Fruit fly (Drosophila melanogaster) whole organism, embryonic: ENCODE data around the gene CG11617.

Source experiments
- Adf1 ChIP-seq: fragments of 200-800 bp; sonication (Bioruptor generic); IDR thresholded peaks from 2 replicates; pipeline ENCODE4 v1.3.6; 2022; ENCODE audit warnings: missing biosample characterization, missing genetic modification characterization
- Antp ChIP-seq: fragments of 200-800 bp; sonication (Bioruptor generic); optimal IDR thresholded peaks from 3 replicates; lab custom pipeline; 2016; ENCODE audit warnings: missing biosample characterization, missing genetic modification characterization
- B-H2 ChIP-seq: fragments of 200-800 bp; sonication (Bioruptor generic); optimal IDR thresholded peaks from 2 replicates; lab custom pipeline; 2018; ENCODE audit warnings: missing biosample characterization, mild to moderate bottlenecking, missing genetic modification characterization
- Blimp-1 ChIP-seq: fragments of 200-800 bp; sonication (Bioruptor generic); optimal IDR thresholded peaks from 3 replicates; lab custom pipeline; 2018; ENCODE audit warnings: missing biosample characterization, missing genetic modification characterization, mild to moderate bottlenecking, moderate library complexity, missing genetic modification reagents
- BtbVII ChIP-seq: fragments of 200-800 bp; sonication (Bioruptor generic); optimal IDR thresholded peaks from 3 replicates; lab custom pipeline; 2017; ENCODE audit warnings: missing biosample characterization, mild to moderate bottlenecking, missing genetic modification characterization
- C15 ChIP-seq: fragments of 200-800 bp; sonication (Bioruptor generic); IDR thresholded peaks from 3 replicates; pipeline ENCODE4 v1.3.6; 2022; ENCODE audit warnings: missing biosample characterization, missing genetic modification characterization
- CG10209 ChIP-seq: fragments of 200-800 bp; sonication (Bioruptor generic); optimal IDR thresholded peaks from 3 replicates; lab custom pipeline; 2017; ENCODE audit warnings: missing biosample characterization, mild to moderate bottlenecking, missing genetic modification characterization, missing genetic modification reagents
- CG10431 ChIP-seq: fragments of 200-800 bp; sonication (Bioruptor generic); optimal IDR thresholded peaks from 3 replicates; lab custom pipeline; 2018; ENCODE audit warnings: missing biosample characterization, mild to moderate bottlenecking, missing genetic modification characterization
- CG10543 ChIP-seq: fragments of 200-800 bp; sonication (Bioruptor generic); optimal IDR thresholded peaks from 3 replicates; lab custom pipeline; 2017; ENCODE audit warnings: missing biosample characterization, mild to moderate bottlenecking, missing genetic modification characterization, moderate library complexity
- CG12299 ChIP-seq: fragments of 200-800 bp; sonication (Bioruptor generic); optimal IDR thresholded peaks from 2 replicates; lab custom pipeline; 2018; ENCODE audit warnings: missing biosample characterization, mild to moderate bottlenecking, missing genetic modification characterization
- CG17612 ChIP-seq: fragments of 200-800 bp; sonication (Bioruptor generic); IDR thresholded peaks from 2 replicates; pipeline ENCODE4 v1.3.6; 2022; ENCODE audit warnings: missing biosample characterization, missing genetic modification characterization
- CG3847 ChIP-seq: fragments of 200-800 bp; sonication (Bioruptor generic); IDR thresholded peaks from 2 replicates; pipeline ENCODE4 v1.3.6; 2022; ENCODE audit warnings: missing biosample characterization, missing genetic modification characterization
- CG5953 ChIP-seq: fragments of 200-800 bp; sonication (Bioruptor generic); IDR thresholded peaks from 2 replicates; pipeline ENCODE4 v1.3.6; 2022; ENCODE audit warnings: missing biosample characterization, missing genetic modification characterization
- CG6654 ChIP-seq: fragments of 200-800 bp; sonication (Bioruptor generic); optimal IDR thresholded peaks from 2 replicates; lab custom pipeline; 2017; ENCODE audit warnings: missing biosample characterization, mild to moderate bottlenecking, missing genetic modification characterization
- CG6791 ChIP-seq: fragments of 200-800 bp; sonication (Bioruptor generic); IDR thresholded peaks from 3 replicates; pipeline ENCODE4 v1.3.6; 2022; ENCODE audit warnings: missing biosample characterization, missing genetic modification characterization; ENCODE audit not compliant: partially characterized antibody
- CG8290 ChIP-seq, 3 experiments: fragments of 200-800 bp; sonication (Bioruptor generic); optimal IDR thresholded peaks; 2 replicates each; lab custom pipeline; 2016 to 2019; ENCODE audit warnings: missing biosample characterization in 3 of 3, missing genetic modification characterization in 3 of 3, mild to moderate bottlenecking in 2 of 3, moderate library complexity in 1 of 3
- CG9727 ChIP-seq: fragments of 200-800 bp; sonication (Bioruptor generic); optimal IDR thresholded peaks from 3 replicates; lab custom pipeline; 2017; ENCODE audit warnings: missing biosample characterization, mild to moderate bottlenecking, missing genetic modification characterization
- Camta ChIP-seq: fragments of 200-800 bp; sonication (Bioruptor generic); optimal IDR thresholded peaks from 2 replicates; lab custom pipeline; 2016; ENCODE audit warnings: missing biosample characterization, missing genetic modification characterization
- D19B ChIP-seq: fragments of 200-800 bp; sonication (Bioruptor generic); optimal IDR thresholded peaks from 2 replicates; lab custom pipeline; 2017; ENCODE audit warnings: missing biosample characterization, mild to moderate bottlenecking, missing genetic modification characterization
- Deaf1 ChIP-seq: fragments of 200-800 bp; optimal IDR thresholded peaks from 3 replicates; lab custom pipeline; 2019; ENCODE audit warnings: missing biosample characterization, mild to moderate bottlenecking, missing genetic modification characterization, moderate library complexity
- Dref ChIP-seq: fragments of 200-800 bp; sonication (Bioruptor generic); IDR thresholded peaks from 2 replicates; pipeline ENCODE4 v1.3.6; 2022; ENCODE audit warnings: missing biosample characterization, missing genetic modification characterization
- GATAe ChIP-seq: fragments of 200-800 bp; sonication (Bioruptor generic); conservative IDR thresholded peaks from 2 replicates; pipeline ENCODE4 v1.3.6; 2022; ENCODE audit warnings: missing biosample characterization, missing genetic modification characterization
- HLH3B ChIP-seq: fragments of 200-800 bp; sonication (Bioruptor generic); IDR thresholded peaks from 2 replicates; pipeline ENCODE4 v1.3.6; 2022; ENCODE audit warnings: missing biosample characterization, missing genetic modification characterization
- HLHmδ ChIP-seq: fragments of 200-800 bp; sonication (Bioruptor generic); optimal IDR thresholded peaks from 2 replicates; lab custom pipeline; 2018; ENCODE audit warnings: missing biosample characterization, mild to moderate bottlenecking, missing genetic modification characterization, moderate library complexity
- HmgD ChIP-seq: fragments of 200-800 bp; sonication (Bioruptor generic); optimal IDR thresholded peaks from 3 replicates; lab custom pipeline; 2016; ENCODE audit warnings: missing biosample characterization, missing genetic modification characterization
- Lim3 ChIP-seq: fragments of 200-800 bp; sonication (Bioruptor generic); IDR thresholded peaks from 2 replicates; pipeline ENCODE4 v1.3.6; 2022; ENCODE audit warnings: missing biosample characterization, missing genetic modification characterization
- Pdp1 ChIP-seq, 2 experiments: fragments of 200-800 bp; sonication (Bioruptor generic); optimal IDR thresholded peaks; 3 replicates each; lab custom pipeline; 2016; ENCODE audit warnings: missing biosample characterization in 2 of 2, missing genetic modification characterization in 2 of 2, mild to moderate bottlenecking in 1 of 2, moderate library complexity in 1 of 2
- Rfx ChIP-seq: fragments of 200-800 bp; sonication (Bioruptor generic); IDR thresholded peaks from 2 replicates; pipeline ENCODE4 v1.3.6; 2022; ENCODE audit warnings: missing biosample characterization, missing genetic modification characterization
- Scr ChIP-seq: fragments of 200-800 bp; sonication (Bioruptor generic); IDR thresholded peaks from 2 replicates; pipeline ENCODE4 v1.3.6; 2022; ENCODE audit warnings: missing biosample characterization, missing genetic modification characterization; ENCODE audit not compliant: partially characterized antibody
- Sin3A ChIP-seq: fragments of >200 bp; optimal IDR thresholded peaks from 2 replicates; lab custom pipeline; 2018
- Sox102F ChIP-seq: fragments of 200-800 bp; sonication (Bioruptor generic); optimal IDR thresholded peaks from 2 replicates; lab custom pipeline; 2018; ENCODE audit warnings: missing biosample characterization, mild to moderate bottlenecking, missing genetic modification characterization, moderate library complexity
- Sry-β ChIP-seq: fragments of 200-800 bp; sonication (Bioruptor generic); optimal IDR thresholded peaks from 2 replicates; lab custom pipeline; 2018; ENCODE audit warnings: missing biosample characterization, mild to moderate bottlenecking, missing genetic modification characterization, moderate library complexity
- Sry-δ ChIP-seq: fragments of 200-800 bp; sonication (Bioruptor generic); optimal IDR thresholded peaks from 2 replicates; lab custom pipeline; 2016; ENCODE audit warnings: missing biosample characterization, missing genetic modification characterization
- abd-A ChIP-seq: fragments of 200-800 bp; sonication (Bioruptor generic); optimal IDR thresholded peaks from 3 replicates; lab custom pipeline; 2019; ENCODE audit warnings: missing biosample characterization, mild to moderate bottlenecking, missing genetic modification characterization, moderate library complexity
- bigmax ChIP-seq: fragments of 200-800 bp; sonication (Bioruptor generic); optimal IDR thresholded peaks from 2 replicates; lab custom pipeline; 2018; ENCODE audit warnings: missing biosample characterization, mild to moderate bottlenecking, missing genetic modification characterization
- bsh ChIP-seq, 2 experiments: fragments of 200-800 bp; sonication (Bioruptor generic); optimal IDR thresholded peaks; 2 replicates each; lab custom pipeline; 2017 to 2018; ENCODE audit warnings: mild to moderate bottlenecking in 2 of 2, missing biosample characterization in 2 of 2, missing genetic modification characterization in 2 of 2, moderate library complexity in 1 of 2
- dmrt11E ChIP-seq: fragments of 200-800 bp; sonication (Bioruptor generic); optimal IDR thresholded peaks from 3 replicates; lab custom pipeline; 2018; ENCODE audit warnings: missing biosample characterization, mild to moderate bottlenecking, missing genetic modification characterization, moderate library complexity
- emc ChIP-seq: fragments of 200-800 bp; sonication (Bioruptor generic); optimal IDR thresholded peaks from 2 replicates; lab custom pipeline; 2016; ENCODE audit warnings: missing biosample characterization, missing genetic modification characterization
- fd3F ChIP-seq: fragments of 200-800 bp; sonication (Bioruptor generic); optimal IDR thresholded peaks from 2 replicates; lab custom pipeline; 2018; ENCODE audit warnings: missing biosample characterization, mild to moderate bottlenecking, missing genetic modification characterization, moderate library complexity
- fru ChIP-seq: fragments of >200 bp; optimal IDR thresholded peaks from 2 replicates; lab custom pipeline; 2017
- ftz-f1 ChIP-seq: fragments of 200-800 bp; sonication (Bioruptor generic); optimal IDR thresholded peaks from 2 replicates; lab custom pipeline; 2016; ENCODE audit warnings: missing biosample characterization, missing genetic modification characterization
- gcm ChIP-seq: fragments of 200-800 bp; sonication (Bioruptor generic); optimal IDR thresholded peaks from 2 replicates; lab custom pipeline; 2019; ENCODE audit warnings: missing biosample characterization, mild to moderate bottlenecking, missing genetic modification characterization, moderate library complexity
- hbn ChIP-seq: fragments of 200-800 bp; sonication (Bioruptor generic); IDR thresholded peaks from 2 replicates; pipeline ENCODE4 v1.3.6; 2022; ENCODE audit warnings: missing biosample characterization, missing genetic modification characterization; ENCODE audit not compliant: partially characterized antibody
- onecut ChIP-seq: fragments of 200-800 bp; sonication (Bioruptor generic); IDR thresholded peaks from 2 replicates; pipeline ENCODE4 v1.3.6; 2022; ENCODE audit warnings: missing biosample characterization, missing genetic modification characterization
- p53 ChIP-seq: fragments of 200-800 bp; sonication (Bioruptor generic); optimal IDR thresholded peaks from 2 replicates; lab custom pipeline; 2016; ENCODE audit warnings: missing biosample characterization, missing genetic modification characterization
- peb ChIP-seq: fragments of 200-800 bp; sonication (Bioruptor generic); IDR thresholded peaks from 2 replicates; pipeline ENCODE4 v1.3.6; 2022; ENCODE audit warnings: missing biosample characterization, missing genetic modification characterization
- sd ChIP-seq: fragments of 200-800 bp; sonication (Bioruptor generic); optimal IDR thresholded peaks from 3 replicates; lab custom pipeline; 2018; ENCODE audit warnings: missing biosample characterization, mild to moderate bottlenecking, missing genetic modification characterization, moderate library complexity
- seq ChIP-seq: fragments of 200-800 bp; sonication (Bioruptor generic); IDR thresholded peaks from 2 replicates; pipeline ENCODE4 v1.3.6; 2022; ENCODE audit warnings: missing biosample characterization, missing genetic modification characterization
- unpg ChIP-seq: fragments of 200-800 bp; sonication (Bioruptor generic); optimal IDR thresholded peaks from 3 replicates; lab custom pipeline; 2018; ENCODE audit warnings: missing biosample characterization, mild to moderate bottlenecking, missing genetic modification characterization, moderate library complexity

Gene CG11617

dm6 chr2L:158649-159257 lies 48.3 kb downstream of the CG11617 start, which contains the start of the genes CG33635 and spen (continued):
- TF ChIP-seq CG9727 (GFP tag; lab: Kevin White, UChicago): peak; percentile 5
- peak; percentile 86 for TF ChIP-seq abd-A (tag; lab: Kevin White, UChicago)
- peak; percentile 94 for TF ChIP-seq Sry-β (GFP tag; lab: Kevin White, UChicago)
- TF ChIP-seq p53 (GFP tag; lab: Kevin White, UChicago): peak; percentile 3
- TF ChIP-seq HmgD (GFP tag; lab: Kevin White, UChicago): peak; percentile 47
- TF ChIP-seq Pdp1 (GFP tag; optimal IDR thresholded peaks at IDR 0.05; lab: Kevin White, UChicago): peak; percentile 13 to 63
- TF ChIP-seq CG10209: peak; percentile 21
- TF ChIP-seq HLHmδ (GFP tag; lab: Kevin White, UChicago): peak; percentile 63
- TF ChIP-seq Sox102F (GFP tag; lab: Kevin White, UChicago): no peak
- peak; percentile 56 for TF ChIP-seq B-H2 (GFP tag; lab: Kevin White, UChicago)
- no peak for TF ChIP-seq CG10431 (GFP tag; lab: Kevin White, UChicago)
- peak; percentile 28 for TF ChIP-seq unpg (GFP tag; lab: Kevin White, UChicago)
- TF ChIP-seq bsh (GFP tag; optimal IDR thresholded peaks at IDR 0.05; lab: Kevin White, UChicago): peak in 1 of 2 experiments; percentile 2

- TF ChIP-seq Rfx (no peak), D19B (GFP tag; lab: Kevin White, UChicago) (no peak), BtbVII (no peak), Deaf1 (tag; lab: Kevin White, UChicago) (no peak), fd3F (GFP tag; lab: Kevin White, UChicago) (no peak), gcm (no peak), Lim3 (GFP tag; lab: Robert Waterston, UW) (no peak), C15 (GFP tag; lab: Robert Waterston, UW) (no peak), emc (GFP tag; lab: Kevin White, UChicago) (no peak), CG8290 (GFP tag; optimal IDR thresholded peaks at IDR 0.05; lab: Kevin White, UChicago) (no peak), CG8290 (tag; optimal IDR thresholded peaks at IDR 0.05; lab: Kevin White, UChicago) (peak in 1 of 2 experiments; percentile 38), Antp (GFP tag; lab: Kevin White, UChicago) (no peak), HLH3B (GFP tag; lab: Robert Waterston, UW) (no peak), Scr (no peak), Camta (no peak), Blimp-1 (GFP tag; lab: Kevin White, UChicago) (no peak), CG6654 (GFP tag; lab: Kevin White, UChicago) (no peak), Adf1 (GFP tag; lab: Robert Waterston, UW) (no peak), dmrt11E (tag; lab: Kevin White, UChicago) (no peak), bigmax (GFP tag; lab: Kevin White, UChicago) (no peak), sd (tag; lab: Kevin White, UChicago) (peak; percentile 49), CG5953 (no peak), CG17612 (no peak), CG12299 (tag; lab: Kevin White, UChicago) (peak; percentile 27), CG10543 (GFP tag; lab: Kevin White, UChicago) (no peak), CG6791 (GFP tag; lab: Robert Waterston, UW) (no peak), Sry-δ (GFP tag; lab: Kevin White, UChicago) (peak; percentile 58), seq (GFP tag; lab: Robert Waterston, UW) (no peak), fru (lab: Kevin White, UChicago) (no peak), peb (GFP tag; lab: Robert Waterston, UW) (no peak), Sin3A (peak; percentile 44), CG3847 (GFP tag; lab: Robert Waterston, UW) (no peak), GATAe (GFP tag; lab: Robert Waterston, UW) (no peak), hbn (GFP tag; lab: Robert Waterston, UW) (no peak), ftz-f1 (GFP tag; lab: Kevin White, UChicago) (no peak), onecut (no peak), Dref (no peak)
These were observed 51.1 kb downstream of the CG11617 start, which contains the start of gene CG3436 for dm6 chr2L:155994-156393. CG3436 (plus strand) TSS chr2L:156029.
